Worm (Caenorhabditis elegans) whole organism, L2 larva: ENCODE measurements around the gene set-5.
A peak's percentile ranks its signal among the peaks of the same experiment; 100 is the strongest.

Experiments
- C34F6.9 ChIP-seq: fragments of 150-350 bp; optimal IDR thresholded peaks from 2 replicates; lab custom pipeline; 2014; ENCODE audit warnings: missing biosample characterization, missing genetic modification characterization
- F13H6.1 ChIP-seq: sonication (generic microtip); optimal IDR thresholded peaks from 2 replicates; lab custom pipeline; 2016; ENCODE audit warnings: missing genetic modification characterization, missing compliant biosample characterization
- R02D3.7 ChIP-seq: fragments of 150-350 bp; optimal IDR thresholded peaks from 2 replicates; lab custom pipeline; 2014; ENCODE audit warnings: missing biosample characterization, missing genetic modification characterization
- Y55F3AM.14 ChIP-seq: fragments of 200-800 bp; sonication (Bioruptor generic); optimal IDR thresholded peaks from 2 replicates; lab custom pipeline; 2018; ENCODE audit warnings: mild to moderate bottlenecking, missing genetic modification characterization, missing compliant biosample characterization
- ZK546.5 ChIP-seq: sonication (generic microtip); optimal IDR thresholded peaks from 2 replicates; lab custom pipeline; 2017; ENCODE audit warnings: missing biosample characterization, missing genetic modification characterization
- alr-1 ChIP-seq: fragments of 150-350 bp; optimal IDR thresholded peaks from 2 replicates; lab custom pipeline; 2014; ENCODE audit warnings: missing biosample characterization, missing genetic modification characterization
- aly-2 ChIP-seq: fragments of 150-350 bp; optimal IDR thresholded peaks from 2 replicates; lab custom pipeline; 2014; ENCODE audit warnings: missing biosample characterization, missing genetic modification characterization
- ama-1 ChIP-seq: fragments of 150-350 bp; optimal IDR thresholded peaks from 2 replicates; lab custom pipeline; 2018; ENCODE audit warnings: inconsistent platforms
- ceh-16 ChIP-seq: fragments of 150-350 bp; optimal IDR thresholded peaks from 2 replicates; lab custom pipeline; 2014; ENCODE audit warnings: missing biosample characterization, missing genetic modification characterization
- ceh-82 ChIP-seq: fragments of 150-350 bp; optimal IDR thresholded peaks from 2 replicates; lab custom pipeline; 2014; ENCODE audit warnings: missing biosample characterization, missing genetic modification characterization
- crh-2 ChIP-seq: sonication (generic microtip); optimal IDR thresholded peaks from 2 replicates; lab custom pipeline; 2017; ENCODE audit warnings: missing biosample characterization, missing genetic modification characterization
- egl-27 ChIP-seq: sonication (generic microtip); optimal IDR thresholded peaks from 3 replicates; lab custom pipeline; 2017; ENCODE audit warnings: missing biosample characterization, missing genetic modification reagents, missing genetic modification characterization
- elt-1 ChIP-seq: fragments of 150-350 bp; optimal IDR thresholded peaks from 2 replicates; lab custom pipeline; 2014; ENCODE audit warnings: missing biosample characterization, missing genetic modification characterization
- elt-3 ChIP-seq: sonication (generic microtip); optimal IDR thresholded peaks from 2 replicates; lab custom pipeline; 2017; ENCODE audit warnings: missing biosample characterization, missing genetic modification characterization
- fos-1 ChIP-seq: fragments of 150-350 bp; optimal IDR thresholded peaks from 2 replicates; lab custom pipeline; 2014; ENCODE audit warnings: missing biosample characterization, missing genetic modification characterization
- lin-11 ChIP-seq: fragments of 150-350 bp; sonication (generic microtip); optimal IDR thresholded peaks from 2 replicates; lab custom pipeline; 2014; ENCODE audit warnings: missing biosample characterization, missing genetic modification characterization, inconsistent platforms, mixed read lengths
- lin-13 ChIP-seq: fragments of 150-350 bp; optimal IDR thresholded peaks from 2 replicates; lab custom pipeline; 2014; ENCODE audit warnings: missing biosample characterization, missing genetic modification reagents, missing genetic modification characterization
- mab-5 ChIP-seq: fragments of 150-350 bp; optimal IDR thresholded peaks from 2 replicates; lab custom pipeline; 2014; ENCODE audit warnings: missing biosample characterization, missing genetic modification characterization
- mbf-1 ChIP-seq: sonication (generic microtip); optimal IDR thresholded peaks from 2 replicates; lab custom pipeline; 2017; ENCODE audit warnings: missing biosample characterization, missing genetic modification characterization
- nhr-10 ChIP-seq: sonication (generic microtip); optimal IDR thresholded peaks from 2 replicates; lab custom pipeline; 2017; ENCODE audit warnings: missing biosample characterization, missing genetic modification characterization
- nhr-11 ChIP-seq: fragments of 150-350 bp; optimal IDR thresholded peaks from 2 replicates; lab custom pipeline; 2014; ENCODE audit warnings: missing biosample characterization, missing genetic modification characterization
- nhr-21 ChIP-seq: fragments of 150-350 bp; optimal IDR thresholded peaks from 2 replicates; lab custom pipeline; 2014; ENCODE audit warnings: missing biosample characterization, missing genetic modification characterization
- nhr-23 ChIP-seq: fragments of 150-350 bp; optimal IDR thresholded peaks from 2 replicates; lab custom pipeline; 2014; ENCODE audit warnings: missing biosample characterization, missing genetic modification reagents, missing genetic modification characterization
- nhr-237 ChIP-seq: fragments of 150-350 bp; optimal IDR thresholded peaks from 2 replicates; lab custom pipeline; 2014; ENCODE audit warnings: missing biosample characterization, missing genetic modification characterization
- nhr-6 ChIP-seq: fragments of 150-350 bp; optimal IDR thresholded peaks from 2 replicates; lab custom pipeline; 2014; ENCODE audit warnings: missing biosample characterization, missing genetic modification characterization
- nhr-77 ChIP-seq: fragments of 150-350 bp; optimal IDR thresholded peaks from 2 replicates; lab custom pipeline; 2014; ENCODE audit warnings: missing biosample characterization, missing genetic modification characterization
- peb-1 ChIP-seq: fragments of 150-350 bp; optimal IDR thresholded peaks from 2 replicates; lab custom pipeline; 2014; ENCODE audit warnings: missing biosample characterization, missing genetic modification characterization
- sem-4 ChIP-seq: fragments of 150-350 bp; optimal IDR thresholded peaks from 2 replicates; lab custom pipeline; 2014; ENCODE audit warnings: missing biosample characterization, missing genetic modification reagents, missing genetic modification characterization
- sma-9 ChIP-seq, 2 experiments: fragments of 150-350 bp in 1 of 2; sonication (generic microtip) in 1 of 2; optimal IDR thresholded peaks; 2 replicates each; lab custom pipeline; 2014 to 2016; ENCODE audit warnings: missing genetic modification characterization in 2 of 2, mild to moderate bottlenecking in 1 of 2, missing biosample characterization in 1 of 2, missing compliant biosample characterization in 1 of 2, missing genetic modification reagents in 1 of 2, moderate library complexity in 1 of 2
- snpc-4 ChIP-seq: fragments of 150-350 bp; optimal IDR thresholded peaks from 2 replicates; lab custom pipeline; 2014; ENCODE audit warnings: missing biosample characterization, missing genetic modification characterization
- unc-62 ChIP-seq: fragments of 150-350 bp; optimal IDR thresholded peaks from 2 replicates; lab custom pipeline; 2014; ENCODE audit warnings: missing biosample characterization, missing genetic modification reagents, missing genetic modification characterization
- zag-1 ChIP-seq: fragments of 150-350 bp; optimal IDR thresholded peaks from 2 replicates; lab custom pipeline; 2014; ENCODE audit warnings: missing biosample characterization, missing genetic modification characterization
- ztf-1 ChIP-seq: fragments of 200-800 bp; sonication (Bioruptor generic); conservative IDR thresholded peaks from 2 replicates; pipeline ENCODE4 v1.3.6; 2022; ENCODE audit warnings: missing genetic modification characterization, missing compliant biosample characterization
- ztf-11 ChIP-seq: sonication (generic microtip); optimal IDR thresholded peaks from 2 replicates; lab custom pipeline; 2017; ENCODE audit warnings: missing biosample characterization, missing genetic modification characterization
- ztf-4 ChIP-seq: fragments of 150-350 bp; optimal IDR thresholded peaks from 2 replicates; lab custom pipeline; 2014; ENCODE audit warnings: missing biosample characterization, missing genetic modification characterization

Gene set-5

DNA sequence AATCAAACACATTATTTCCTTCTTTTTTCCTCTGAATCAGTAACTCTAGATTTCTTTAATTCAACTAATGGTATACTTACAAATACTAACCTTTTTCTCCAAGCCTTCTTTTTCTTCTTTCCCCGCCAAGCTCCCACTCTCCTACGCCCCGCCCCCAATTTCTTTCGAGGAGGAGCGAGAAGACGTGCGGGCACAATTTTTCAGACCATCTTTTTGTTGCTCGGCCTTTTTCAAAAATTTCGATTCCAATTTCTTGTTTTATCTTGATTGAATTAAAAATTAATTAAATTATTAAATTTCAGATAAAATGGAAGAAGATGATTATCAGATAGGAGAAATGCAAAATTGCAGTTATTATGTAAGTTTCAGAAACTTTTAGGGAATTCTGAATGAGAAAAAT lies 18.8 kb upstream of the set-5 start, which contains the start of gene C47E8.3:
TSS of gene C47E8.3 (plus strand) at position 301 of the 400 bp plus-strand sequence.
- TF ChIP-seq ceh-16 (tag; lab: Kevin White, UChicago) = no peak
- TF ChIP-seq fos-1 (tag; lab: Kevin White, UChicago) = no peak
- no peak for TF ChIP-seq zag-1 (tag; lab: Kevin White, UChicago)
- no peak for TF ChIP-seq nhr-237 (tag; lab: Kevin White, UChicago)
- TF ChIP-seq unc-62 (GFP tag; lab: Kevin White, UChicago) = no peak
- TF ChIP-seq nhr-21 (tag; lab: Kevin White, UChicago) = no peak
- no peak for TF ChIP-seq lin-11 (tag; lab: Kevin White, UChicago)
- no peak for TF ChIP-seq alr-1 (tag; lab: Kevin White, UChicago)
- TF ChIP-seq Y55F3AM.14 (GFP tag; lab: Kevin White, UChicago) = no peak
- no peak for TF ChIP-seq sem-4 (tag; lab: Kevin White, UChicago)
- TF ChIP-seq C34F6.9 (tag; lab: Kevin White, UChicago) = no peak
- no peak for TF ChIP-seq egl-27 (tag; lab: Kevin White, UChicago)
- TF ChIP-seq, all 48 proteins: peak for 0

DNA sequence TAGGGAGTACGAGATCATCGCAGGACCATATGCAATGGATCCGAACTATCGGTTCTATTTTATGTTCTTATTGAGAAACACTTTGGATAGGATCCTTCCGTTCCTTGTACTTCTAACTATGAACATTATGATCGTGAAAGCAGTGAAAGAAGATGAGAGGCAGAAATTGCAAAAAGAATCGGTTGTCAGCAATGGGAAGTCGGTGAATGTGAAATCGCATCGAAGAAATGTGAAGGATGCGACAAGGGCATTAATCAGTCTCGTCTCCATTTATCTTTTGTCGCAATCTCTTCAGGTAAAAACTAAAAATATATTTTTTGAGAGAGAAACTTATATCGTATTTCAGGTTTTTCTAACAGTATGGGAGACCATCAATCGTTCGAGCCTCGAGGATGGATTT lies 15.9 kb upstream of the set-5 start:
- TF ChIP-seq C34F6.9 (tag; lab: Kevin White, UChicago) (peak; percentile 14), R02D3.7 (tag; lab: Kevin White, UChicago) (no peak), Y55F3AM.14 (GFP tag; lab: Kevin White, UChicago) (no peak), nhr-237 (tag; lab: Kevin White, UChicago) (no peak)
- TF ChIP-seq, all 48 proteins: peak for 1

DNA sequence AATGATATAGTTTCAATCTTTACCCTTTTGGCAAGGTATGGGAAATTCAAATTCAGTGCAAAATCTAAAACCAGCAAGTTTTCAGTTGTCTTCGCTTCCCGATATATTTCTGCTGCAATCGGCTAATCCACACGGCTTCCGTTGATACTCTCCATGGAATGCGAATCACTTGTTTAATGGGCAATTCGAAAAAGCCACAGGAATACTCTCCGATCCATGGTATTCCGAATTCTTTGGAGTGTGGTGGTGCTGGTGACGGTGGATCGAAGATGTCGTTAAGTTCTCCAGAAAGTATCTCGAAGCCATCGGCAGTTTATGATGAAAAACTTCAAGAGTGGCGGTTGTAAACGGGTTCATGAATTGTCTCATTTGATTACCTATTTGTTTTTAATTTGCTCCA lies 15.5 kb upstream of the set-5 start:
- TF ChIP-seq sem-4 (tag; lab: Kevin White, UChicago) (no peak), ztf-11 (tag; lab: Kevin White, UChicago) (no peak), ama-1 (lab: Kevin White, UChicago) (peak; percentile 40), ztf-4 (tag; lab: Kevin White, UChicago) (no peak), unc-62 (GFP tag; lab: Kevin White, UChicago) (no peak)

DNA sequence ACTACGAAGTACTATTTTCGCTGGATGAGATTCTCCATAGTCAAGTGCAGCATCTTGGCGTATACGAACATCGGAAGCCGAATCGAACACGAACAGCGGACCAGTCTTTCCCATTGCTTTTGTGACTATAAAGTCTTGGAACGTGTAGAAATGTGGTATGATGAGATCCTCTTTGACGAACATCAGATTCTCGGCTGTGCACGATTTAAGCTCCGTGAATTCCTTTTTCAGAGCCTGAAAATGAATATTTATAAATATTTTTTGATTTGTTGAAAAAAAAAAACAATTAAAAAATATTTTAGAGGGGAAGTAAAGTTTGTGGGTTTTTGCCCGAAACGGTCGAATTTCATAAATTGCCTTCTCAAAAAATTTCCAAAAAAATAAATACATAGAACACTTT lies 14.8 kb upstream of the set-5 start:
- TF ChIP-seq nhr-6 (tag; lab: Kevin White, UChicago) = no peak
- no peak for TF ChIP-seq fos-1 (tag; lab: Kevin White, UChicago)
- no peak for TF ChIP-seq ceh-16 (tag; lab: Kevin White, UChicago)
- TF ChIP-seq F13H6.1 (tag; lab: Kevin White, UChicago) = no peak
- TF ChIP-seq nhr-23 (tag; lab: Kevin White, UChicago) = no peak
- no peak for TF ChIP-seq alr-1 (tag; lab: Kevin White, UChicago)
- no peak for TF ChIP-seq aly-2 (tag; lab: Kevin White, UChicago)

DNA sequence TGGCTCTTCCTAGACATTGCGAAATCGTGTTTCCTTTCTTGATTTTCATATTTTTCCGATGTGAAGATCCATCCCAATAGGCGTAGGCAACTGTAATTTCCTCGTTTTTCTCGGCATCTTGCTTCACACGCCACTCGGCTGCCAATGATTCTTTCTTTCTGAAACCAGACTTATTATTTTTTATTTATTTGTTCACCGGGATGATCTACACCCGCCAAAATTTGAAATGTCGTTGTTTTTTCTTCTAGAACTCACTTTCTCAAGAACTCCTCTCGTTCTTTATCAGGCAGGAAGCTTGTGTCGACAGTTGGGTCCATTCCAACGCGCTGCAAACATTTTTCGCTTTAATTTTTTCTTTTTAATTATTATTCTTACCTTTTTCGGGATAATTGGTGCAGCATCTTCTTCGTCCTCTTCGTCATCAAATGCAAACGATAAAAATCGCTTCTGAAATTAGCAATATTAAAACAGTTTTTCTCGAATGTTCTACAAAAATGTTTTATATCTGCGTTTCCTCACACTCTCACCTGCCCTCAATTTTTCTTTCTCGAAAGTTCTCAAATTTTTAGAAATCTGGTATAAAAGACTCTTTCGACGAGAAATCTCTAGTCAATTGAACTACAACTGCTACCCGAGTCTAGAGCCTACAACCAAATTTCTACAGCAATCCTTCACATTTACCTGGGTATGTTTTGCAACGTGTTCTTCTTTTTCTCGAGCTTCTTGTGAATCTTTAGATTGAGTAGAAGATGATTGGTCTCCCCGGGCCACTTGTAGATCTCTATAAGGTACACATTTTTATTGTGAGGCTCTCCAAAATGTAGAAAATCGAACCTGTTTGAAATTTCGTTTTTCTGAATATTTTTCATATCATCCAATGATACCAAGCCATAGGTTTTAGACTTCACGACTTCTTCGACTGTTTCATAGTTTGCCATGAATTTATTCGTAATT lies 14.1 kb upstream of the set-5 start, which contains the start of gene hsp-90:
TSS of gene hsp-90 (plus strand) at position 560 of the 954 bp plus-strand sequence.
- TF ChIP-seq C34F6.9 (tag; lab: Kevin White, UChicago) (peak; percentile 55), ama-1 (lab: Kevin White, UChicago) (peak; percentile 84), egl-27 (tag; lab: Kevin White, UChicago) (no peak), nhr-77 (tag; lab: Kevin White, UChicago) (no peak)

DNA sequence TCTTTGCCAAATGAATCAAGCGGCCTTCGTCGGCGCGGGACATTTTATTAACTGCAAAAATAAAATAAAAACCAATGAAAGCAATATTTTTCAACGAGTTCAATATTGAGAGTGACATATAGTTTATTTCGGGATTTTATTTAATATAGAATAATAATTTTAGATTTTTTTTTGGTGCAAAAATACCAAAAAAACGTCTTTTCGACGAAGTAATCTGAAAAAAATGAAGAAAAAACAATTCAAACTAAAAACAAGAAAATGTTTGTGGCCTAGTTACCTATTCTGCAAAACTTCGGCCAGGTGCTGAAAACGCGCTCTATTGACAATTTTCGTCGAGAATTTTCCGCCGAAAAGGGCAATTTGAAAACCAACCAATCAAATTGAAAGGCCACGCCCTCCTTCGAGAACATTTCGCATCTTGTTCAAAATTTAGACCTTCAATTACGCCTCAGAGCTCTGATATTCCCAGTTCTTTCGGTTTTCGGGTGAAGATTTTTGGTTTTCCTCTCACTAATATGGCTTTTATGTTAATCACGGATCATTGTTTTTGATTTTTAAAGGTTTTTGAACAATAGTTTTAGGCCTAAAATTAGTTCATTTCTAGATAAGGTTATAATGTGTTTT lies 13.2 kb upstream of the set-5 start, which contains the start of gene C47E8.4:
TSS of gene C47E8.4 (minus strand) at position 51 of the 624 bp plus-strand sequence.
- peak; percentile 97 for TF ChIP-seq lin-13 (GFP tag; lab: Kevin White, UChicago)
- peak; percentile 70 for TF ChIP-seq ZK546.5 (tag; lab: Kevin White, UChicago)
- no peak for TF ChIP-seq nhr-6 (tag; lab: Kevin White, UChicago)
- peak; percentile 73 for TF ChIP-seq ceh-16 (tag; lab: Kevin White, UChicago)
- TF ChIP-seq sma-9 (GFP tag; optimal IDR thresholded peaks at IDR 0.05; lab: Kevin White, UChicago) = peak; percentile 99
- no peak for TF ChIP-seq sma-9 (tag; optimal IDR thresholded peaks at IDR 0.05; lab: Kevin White, UChicago)
- peak; percentile 61 for TF ChIP-seq ceh-82 (tag; lab: Kevin White, UChicago)
- TF ChIP-seq elt-1 (tag; lab: Kevin White, UChicago) = no peak
- no peak for TF ChIP-seq peb-1 (tag; lab: Kevin White, UChicago)
- TF ChIP-seq C34F6.9 (tag; lab: Kevin White, UChicago) = peak; percentile 99
- peak; percentile 83 for TF ChIP-seq nhr-77 (tag; lab: Kevin White, UChicago)
- peak; percentile 93 for TF ChIP-seq ama-1 (lab: Kevin White, UChicago)
- no peak for TF ChIP-seq elt-3
- no peak for TF ChIP-seq alr-1 (tag; lab: Kevin White, UChicago)
- TF ChIP-seq ztf-1 (GFP tag; lab: Robert Waterston, UW) = peak; percentile 91; the same call in 1 of the 2 replicates
- peak; percentile 54 for TF ChIP-seq mbf-1 (tag; lab: Kevin White, UChicago)
- TF ChIP-seq nhr-21 (tag; lab: Kevin White, UChicago) = peak; percentile 98
- peak; percentile 98 for TF ChIP-seq crh-2 (tag; lab: Kevin White, UChicago)
- TF ChIP-seq ztf-11 (tag; lab: Kevin White, UChicago) = peak; percentile 68
- peak; percentile 96 for TF ChIP-seq lin-11 (tag; lab: Kevin White, UChicago)
- TF ChIP-seq nhr-11 (tag; lab: Kevin White, UChicago) = no peak
- TF ChIP-seq unc-62 (GFP tag; lab: Kevin White, UChicago) = peak; percentile 83
- TF ChIP-seq nhr-23 (tag; lab: Kevin White, UChicago) = no peak
- peak; percentile 98 for TF ChIP-seq ztf-4 (tag; lab: Kevin White, UChicago)
- TF ChIP-seq nhr-10 (tag; lab: Kevin White, UChicago) = peak; percentile 92
- peak; percentile 97 for TF ChIP-seq mab-5 (tag; lab: Kevin White, UChicago)
- TF ChIP-seq zag-1 (tag; lab: Kevin White, UChicago) = peak; percentile 93
- TF ChIP-seq snpc-4 (tag; lab: Kevin White, UChicago) = peak; percentile 90
